Fruit fly (Drosophila melanogaster) S2 (cell line): ENCODE results near the gene msn.

Experiments used
- CG8478 ChIP-seq: fragments of >200 bp; optimal IDR thresholded peaks from 2 replicates; lab custom pipeline; 2018
- CTCF ChIP-seq, 2 experiments: fragments of >200 bp; optimal IDR thresholded peaks; 2 replicates each; lab custom pipeline; 2018

- TF ChIP-seq CG8478 (lab: Kevin White, UChicago) (no peak), CTCF (optimal IDR thresholded peaks at IDR 0.05; lab: Kevin White, UChicago) (peak in 1 of 2 experiments; percentile 18)
These were observed at the start of gene msn for dm6 chr3L:2585794-2586741.
